Worm (Caenorhabditis elegans): ENCODE data around the gene arrd-8.
A peak's percentile ranks its signal among the peaks of the same experiment; 100 is the strongest.

The arrd-8 gene

ce11 chrII:12088833-12089232, 23.9 kb downstream of the arrd-8 start, which contains the start of gene cnt-1:
Gene cnt-1 (minus strand): TSS chrII:12088868.
- no peak for TF ChIP-seq W03F9.2 (tag; optimal IDR thresholded peaks at IDR 0.05)
- TF ChIP-seq dao-5 (tag; optimal IDR thresholded peaks at IDR 0.05), result no peak
- no peak for TF ChIP-seq him-1 (tag; optimal IDR thresholded peaks at IDR 0.05)

- TF ChIP-seq dao-5 (tag; optimal IDR thresholded peaks at IDR 0.05), result no peak
- TF ChIP-seq W03F9.2 (tag; optimal IDR thresholded peaks at IDR 0.05), result peak; percentile 15
- TF ChIP-seq him-1 (tag; optimal IDR thresholded peaks at IDR 0.05), result no peak
Measured at ce11 chrII:12089616-12090215, 24.8 kb downstream of the arrd-8 start.

ce11 chrII:12095022-12095421, 30.1 kb downstream of the arrd-8 start:
- no peak for TF ChIP-seq him-1 (tag; optimal IDR thresholded peaks at IDR 0.05)

ce11 chrII:12098716-12099115, 33.8 kb downstream of the arrd-8 start:
- TF ChIP-seq W03F9.2 (tag; optimal IDR thresholded peaks at IDR 0.05) (no peak), dao-5 (tag; optimal IDR thresholded peaks at IDR 0.05) (no peak), him-1 (tag; optimal IDR thresholded peaks at IDR 0.05) (no peak)

- TF ChIP-seq dao-5 (tag; optimal IDR thresholded peaks at IDR 0.05) (no peak), W03F9.2 (tag; optimal IDR thresholded peaks at IDR 0.05) (peak; percentile 17)
Measured at ce11 chrII:12099889-12100288, 35.0 kb downstream of the arrd-8 start, which contains the start of gene Y17G7B.17. Gene Y17G7B.17 (minus strand): TSS chrII:12099989.

- peak; percentile 93 for TF ChIP-seq W03F9.2 (tag; optimal IDR thresholded peaks at IDR 0.05)
- no peak for TF ChIP-seq dao-5 (tag; optimal IDR thresholded peaks at IDR 0.05)
- TF ChIP-seq him-1 (tag; optimal IDR thresholded peaks at IDR 0.05), result peak; percentile 25
Measured at ce11 chrII:12102365-12102764, 37.5 kb downstream of the arrd-8 start.

ce11 chrII:12107840-12108239, 43.0 kb downstream of the arrd-8 start, which contains the start of gene Y17G7B.18:
Gene Y17G7B.18 (minus strand): TSS chrII:12107857.
- peak; percentile 35 for TF ChIP-seq him-1 (tag; optimal IDR thresholded peaks at IDR 0.05)
- peak; percentile 54 for TF ChIP-seq W03F9.2 (tag; optimal IDR thresholded peaks at IDR 0.05)
- TF ChIP-seq dao-5 (tag; optimal IDR thresholded peaks at IDR 0.05), result no peak

- no peak for TF ChIP-seq W03F9.2 (tag; optimal IDR thresholded peaks at IDR 0.05)
- no peak for TF ChIP-seq dao-5 (tag; optimal IDR thresholded peaks at IDR 0.05)
- no peak for TF ChIP-seq him-1 (tag; optimal IDR thresholded peaks at IDR 0.05)
Measured at ce11 chrII:12108843-12109242, 44.0 kb downstream of the arrd-8 start.

ce11 chrII:12110997-12111396, 46.1 kb downstream of the arrd-8 start:
- TF ChIP-seq him-1 (tag; optimal IDR thresholded peaks at IDR 0.05) (no peak), W03F9.2 (tag; optimal IDR thresholded peaks at IDR 0.05) (no peak), dao-5 (tag; optimal IDR thresholded peaks at IDR 0.05) (no peak)

Data from whole organism, L4/young adult.